Fruit fly (Drosophila melanogaster): ENCODE measurements around the gene mew.
A peak's percentile ranks its signal among the peaks of the same experiment; 100 is the strongest.

The mew gene

DNA sequence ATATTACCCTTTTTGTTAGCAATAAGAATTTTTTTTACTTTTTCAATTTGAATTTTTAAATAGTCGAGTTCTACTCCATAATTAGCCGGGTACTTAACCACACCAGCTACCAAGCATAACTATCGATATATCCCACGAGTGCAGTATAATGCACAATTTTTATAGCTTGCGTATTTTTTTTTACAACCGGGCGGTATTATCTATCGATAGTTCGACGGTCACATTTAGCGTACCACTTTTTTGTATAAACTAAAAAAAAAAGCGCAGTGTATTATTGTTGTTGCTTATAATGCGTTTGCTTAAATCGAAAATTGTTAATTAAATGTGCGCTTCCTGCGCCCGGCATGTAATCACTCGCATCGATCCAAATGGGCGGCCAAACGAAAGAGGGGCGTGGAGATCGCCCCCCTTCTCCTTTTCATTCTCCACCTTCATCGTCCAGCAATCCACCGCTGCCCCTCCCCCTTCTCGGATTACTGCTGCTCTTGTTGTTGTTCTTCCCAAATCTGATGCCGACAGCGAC, 29.6 kb upstream of the mew start, which contains the start of gene Remo (continued):
- TF ChIP-seq CG5245 (GFP tag; optimal IDR thresholded peaks at IDR 0.05) (no peak), Nf-YC (tag; optimal IDR thresholded peaks at IDR 0.05) (peak; percentile 24), CG6254 (GFP tag; optimal IDR thresholded peaks at IDR 0.05) (no peak), org-1 (GFP tag; optimal IDR thresholded peaks at IDR 0.05) (no peak), lilli (GFP tag; optimal IDR thresholded peaks at IDR 0.05) (no peak), CG17328 (GFP tag; IDR thresholded peaks at IDR 0.05) (no peak), CG5180 (GFP tag; optimal IDR thresholded peaks at IDR 0.05) (no peak), disco-r (GFP tag; optimal IDR thresholded peaks at IDR 0.05) (no peak), psq (GFP tag; optimal IDR thresholded peaks at IDR 0.05) (no peak), CG32767 (GFP tag; IDR thresholded peaks at IDR 0.05) (no peak), zfh2 (GFP tag; optimal IDR thresholded peaks at IDR 0.05) (no peak), gcm2 (GFP tag; optimal IDR thresholded peaks at IDR 0.05) (no peak), Dip2 (GFP tag; IDR thresholded peaks at IDR 0.05) (no peak), ewg (GFP tag; optimal IDR thresholded peaks at IDR 0.05) (peak; percentile 39), dm (GFP tag; optimal IDR thresholded peaks at IDR 0.05) (no peak), stc (GFP tag; IDR thresholded peaks at IDR 0.05) (no peak), CG12071 (GFP tag; optimal IDR thresholded peaks at IDR 0.05) (no peak), CTCF (GFP tag; optimal IDR thresholded peaks at IDR 0.05) (peak; percentile 40), CG12155 (GFP tag; optimal IDR thresholded peaks at IDR 0.05) (no peak), inv (GFP tag; IDR thresholded peaks at IDR 0.05; ENCODE audit: partially characterized antibody) (peak; percentile 59; the same call in 1 of the 2 replicates), hb (GFP tag; IDR thresholded peaks at IDR 0.05; ENCODE audit: partially characterized antibody) (0 out of 3 replicates have a peak, but pooled peaks have one; percentile 51), run (tag; optimal IDR thresholded peaks at IDR 0.05) (no peak), toy (GFP tag; IDR thresholded peaks at IDR 0.05) (no peak), tx (GFP tag; optimal IDR thresholded peaks at IDR 0.05) (no peak), CG2116 (GFP tag; optimal IDR thresholded peaks at IDR 0.05) (peak; percentile 81), CG9932 (GFP tag; IDR thresholded peaks at IDR 0.05) (peak; percentile 15; the same call in 1 of the 2 replicates), unc-4 (GFP tag; IDR thresholded peaks at IDR 0.05; ENCODE audit: partially characterized antibody) (peak; percentile 82), CG3995 (GFP tag; optimal IDR thresholded peaks at IDR 0.05) (peak; percentile 11), Trl (optimal IDR thresholded peaks at IDR 0.05) (no peak), Trl (GFP tag; optimal IDR thresholded peaks at IDR 0.05) (no peak), CG9876 (GFP tag; optimal IDR thresholded peaks at IDR 0.05) (no peak), CG15269 (tag; optimal IDR thresholded peaks at IDR 0.05) (no peak), vfl (GFP tag; optimal IDR thresholded peaks at IDR 0.05) (no peak), unpg (GFP tag; optimal IDR thresholded peaks at IDR 0.05) (no peak), CG7372 (GFP tag; IDR thresholded peaks at IDR 0.05) (no peak), CG4360 (GFP tag; IDR thresholded peaks at IDR 0.05) (peak; percentile 89), CG16779 (GFP tag; IDR thresholded peaks at IDR 0.05) (no peak), CHES-1-like (GFP tag; optimal IDR thresholded peaks at IDR 0.05) (no peak), CG43689 (GFP tag; IDR thresholded peaks at IDR 0.05) (no peak), B-H2 (GFP tag; optimal IDR thresholded peaks at IDR 0.05) (no peak), cwo (GFP tag; optimal IDR thresholded peaks at IDR 0.05) (no peak), fd3F (GFP tag; optimal IDR thresholded peaks at IDR 0.05) (no peak), wek (GFP tag; optimal IDR thresholded peaks at IDR 0.05) (no peak), CG32532 (GFP tag; IDR thresholded peaks at IDR 0.05) (no peak), Poxn (GFP tag; IDR thresholded peaks at IDR 0.05) (no peak), CG6654 (GFP tag; optimal IDR thresholded peaks at IDR 0.05) (no peak), zen (tag; optimal IDR thresholded peaks at IDR 0.05) (no peak), CG8924 (tag; optimal IDR thresholded peaks at IDR 0.05) (peak; percentile 46), mam (GFP tag; optimal IDR thresholded peaks at IDR 0.05) (no peak), CG11696 (GFP tag; IDR thresholded peaks at IDR 0.05) (no peak), D19B (GFP tag; optimal IDR thresholded peaks at IDR 0.05) (no peak), sisA (GFP tag; IDR thresholded peaks at IDR 0.05) (no peak), NC2α (GFP tag; optimal IDR thresholded peaks at IDR 0.05) (no peak)
